Fruit fly (Drosophila melanogaster) whole organism, embryonic: ENCODE data around the gene CG43321.

Experiments used
- Abd-B ChIP-seq: fragments of 200-800 bp; sonication (Bioruptor generic); optimal IDR thresholded peaks from 2 replicates; lab custom pipeline; 2018; ENCODE audit warnings: missing biosample characterization, mild to moderate bottlenecking, missing genetic modification characterization, moderate library complexity
- Awh ChIP-seq: fragments of 200-800 bp; sonication (Bioruptor generic); IDR thresholded peaks from 2 replicates; pipeline ENCODE4, ENCODE4 v1.3.6; 2022; ENCODE audit warnings: missing biosample characterization, missing genetic modification characterization
- BEAF-32 ChIP-seq: fragments of 200-800 bp; sonication (Bioruptor generic); optimal IDR thresholded peaks from 3 replicates; lab custom pipeline; 2017; ENCODE audit warnings: missing biosample characterization, missing genetic modification characterization, mild to moderate bottlenecking, moderate library complexity, missing genetic modification reagents
- Bgb ChIP-seq: fragments of 200-800 bp; sonication (Bioruptor generic); IDR thresholded peaks from 2 replicates; pipeline ENCODE4 v1.3.6; 2022; ENCODE audit warnings: missing biosample characterization, missing genetic modification characterization; ENCODE audit not compliant: partially characterized antibody
- CG10274 ChIP-seq: fragments of 200-800 bp; sonication (Bioruptor generic); optimal IDR thresholded peaks from 3 replicates; lab custom pipeline; 2017; ENCODE audit warnings: missing biosample characterization, mild to moderate bottlenecking, missing genetic modification characterization
- CG10321 ChIP-seq: fragments of 200-800 bp; sonication (Bioruptor generic); IDR thresholded peaks from 2 replicates; pipeline ENCODE4 v1.3.6; 2022; ENCODE audit warnings: missing biosample characterization, missing genetic modification characterization
- CG11085 ChIP-seq: fragments of 200-800 bp; sonication (Bioruptor generic); IDR thresholded peaks from 2 replicates; pipeline ENCODE4 v1.3.6; 2022; ENCODE audit warnings: missing biosample characterization, missing genetic modification characterization
- CG12659 ChIP-seq: fragments of 200-800 bp; sonication (Bioruptor generic); optimal IDR thresholded peaks from 3 replicates; lab custom pipeline; 2017; ENCODE audit warnings: mild to moderate bottlenecking, missing biosample characterization, missing genetic modification reagents, missing genetic modification characterization
- CG13287 ChIP-seq: fragments of 200-800 bp; sonication (Bioruptor generic); IDR thresholded peaks from 2 replicates; pipeline ENCODE4 v1.3.6; 2022; ENCODE audit warnings: missing biosample characterization, missing genetic modification characterization; ENCODE audit not compliant: partially characterized antibody
- CG13424 ChIP-seq: fragments of 200-800 bp; sonication (Bioruptor generic); optimal IDR thresholded peaks from 2 replicates; lab custom pipeline; 2019; ENCODE audit warnings: missing biosample characterization, mild to moderate bottlenecking, missing genetic modification characterization, moderate library complexity
- CG17359 ChIP-seq: fragments of 200-800 bp; sonication (Bioruptor generic); optimal IDR thresholded peaks from 3 replicates; lab custom pipeline; 2018; ENCODE audit warnings: missing biosample characterization, mild to moderate bottlenecking, missing genetic modification characterization, moderate library complexity
- CG17829 ChIP-seq: fragments of 200-800 bp; optimal IDR thresholded peaks from 2 replicates; lab custom pipeline; 2019; ENCODE audit warnings: missing biosample characterization, mild to moderate bottlenecking, missing genetic modification characterization, moderate library complexity
- CG31441 ChIP-seq: fragments of 200-800 bp; sonication (Bioruptor generic); IDR thresholded peaks from 2 replicates; pipeline ENCODE4 v1.3.6; 2022; ENCODE audit warnings: missing biosample characterization, missing genetic modification characterization
- CG3847 ChIP-seq: fragments of 200-800 bp; sonication (Bioruptor generic); IDR thresholded peaks from 2 replicates; pipeline ENCODE4 v1.3.6; 2022; ENCODE audit warnings: missing biosample characterization, missing genetic modification characterization
- CG4360 ChIP-seq: fragments of 200-800 bp; sonication (Bioruptor generic); IDR thresholded peaks from 2 replicates; pipeline ENCODE4 v1.3.6; 2022; ENCODE audit warnings: missing biosample characterization, missing genetic modification characterization
- CG4820 ChIP-seq: fragments of 200-800 bp; sonication (Bioruptor generic); optimal IDR thresholded peaks from 3 replicates; lab custom pipeline; 2016; ENCODE audit warnings: missing biosample characterization, missing genetic modification characterization
- CG7372 ChIP-seq: fragments of 200-800 bp; sonication (Bioruptor generic); IDR thresholded peaks from 2 replicates; pipeline ENCODE4 v1.3.6; 2022; ENCODE audit warnings: missing biosample characterization, missing genetic modification characterization
- CG7745 ChIP-seq: fragments of 200-800 bp; sonication (Bioruptor generic); optimal IDR thresholded peaks from 2 replicates; lab custom pipeline; 2018; ENCODE audit warnings: missing biosample characterization, mild to moderate bottlenecking, missing genetic modification characterization, moderate library complexity
- CG7928 ChIP-seq: fragments of 200-800 bp; sonication (Bioruptor generic); optimal IDR thresholded peaks from 2 replicates; lab custom pipeline; 2017; ENCODE audit warnings: missing biosample characterization, mild to moderate bottlenecking, missing genetic modification characterization
- CG9797 ChIP-seq: fragments of 200-800 bp; sonication (Bioruptor generic); optimal IDR thresholded peaks from 3 replicates; lab custom pipeline; 2018; ENCODE audit warnings: missing biosample characterization, mild to moderate bottlenecking, missing genetic modification characterization
- CTCF ChIP-seq: fragments of 200-800 bp; sonication (Bioruptor generic); optimal IDR thresholded peaks from 2 replicates; lab custom pipeline; 2017; ENCODE audit warnings: missing biosample characterization, mild to moderate bottlenecking, missing genetic modification characterization, moderate library complexity
- CoRest ChIP-seq: fragments of 200-800 bp; sonication (Bioruptor generic); optimal IDR thresholded peaks from 3 replicates; lab custom pipeline; 2018; ENCODE audit warnings: missing biosample characterization, mild to moderate bottlenecking, missing genetic modification characterization, moderate library complexity
- Dip3 ChIP-seq: fragments of 200-800 bp; sonication (Bioruptor generic); optimal IDR thresholded peaks from 3 replicates; lab custom pipeline; 2016; ENCODE audit warnings: missing biosample characterization, missing genetic modification characterization
- Dp ChIP-seq: fragments of 200-800 bp; sonication (Bioruptor generic); optimal IDR thresholded peaks from 2 replicates; lab custom pipeline; 2018; ENCODE audit warnings: missing biosample characterization, mild to moderate bottlenecking, missing genetic modification characterization, moderate library complexity
- Dref ChIP-seq: fragments of 200-800 bp; sonication (Bioruptor generic); IDR thresholded peaks from 2 replicates; pipeline ENCODE4 v1.3.6; 2022; ENCODE audit warnings: missing biosample characterization, missing genetic modification characterization
- Elba2 ChIP-seq: fragments of 200-800 bp; sonication (Bioruptor generic); optimal IDR thresholded peaks from 3 replicates; lab custom pipeline; 2016; ENCODE audit warnings: missing biosample characterization, missing genetic modification characterization
- Ets97D ChIP-seq: fragments of 200-800 bp; sonication (Bioruptor generic); optimal IDR thresholded peaks from 3 replicates; lab custom pipeline; 2016; ENCODE audit warnings: missing biosample characterization, missing genetic modification characterization
- GATAe ChIP-seq: fragments of 200-800 bp; sonication (Bioruptor generic); conservative IDR thresholded peaks from 2 replicates; pipeline ENCODE4 v1.3.6; 2022; ENCODE audit warnings: missing biosample characterization, missing genetic modification characterization
- HmgD ChIP-seq: fragments of 200-800 bp; sonication (Bioruptor generic); optimal IDR thresholded peaks from 3 replicates; lab custom pipeline; 2016; ENCODE audit warnings: missing biosample characterization, missing genetic modification characterization
- Lhr ChIP-seq: fragments of 200-800 bp; sonication (Bioruptor generic); optimal IDR thresholded peaks from 3 replicates; lab custom pipeline; 2017; ENCODE audit warnings: mild to moderate bottlenecking, missing biosample characterization, missing genetic modification reagents, missing genetic modification characterization
- MESR4 ChIP-seq: fragments of 200-800 bp; sonication (Bioruptor generic); optimal IDR thresholded peaks from 2 replicates; lab custom pipeline; 2018; ENCODE audit warnings: missing biosample characterization, mild to moderate bottlenecking, missing genetic modification characterization, moderate library complexity
- NFAT ChIP-seq: fragments of 200-800 bp; sonication (Bioruptor generic); IDR thresholded peaks from 2 replicates; pipeline ENCODE4 v1.3.6; 2022; ENCODE audit warnings: missing biosample characterization, missing genetic modification characterization
- Opbp ChIP-seq: fragments of 200-800 bp; sonication (Bioruptor generic); IDR thresholded peaks from 3 replicates; pipeline ENCODE4 v1.3.6; 2022; ENCODE audit warnings: missing biosample characterization, missing genetic modification characterization; ENCODE audit not compliant: partially characterized antibody
- Rfx ChIP-seq: fragments of 200-800 bp; sonication (Bioruptor generic); IDR thresholded peaks from 2 replicates; pipeline ENCODE4 v1.3.6; 2022; ENCODE audit warnings: missing biosample characterization, missing genetic modification characterization
- Tbp ChIP-seq: fragments of >200 bp; optimal IDR thresholded peaks from 2 replicates; lab custom pipeline; 2018; ENCODE audit warnings: missing biosample characterization, missing genetic modification characterization
- Xrp1 ChIP-seq: fragments of 200-800 bp; sonication (Bioruptor generic); IDR thresholded peaks from 2 replicates; pipeline ENCODE4 v1.3.6; 2022; ENCODE audit warnings: missing biosample characterization, missing genetic modification characterization
- amos ChIP-seq: fragments of 200-800 bp; sonication (Bioruptor generic); IDR thresholded peaks from 2 replicates; pipeline ENCODE4 v1.3.6; 2022; ENCODE audit warnings: missing biosample characterization, missing genetic modification characterization; ENCODE audit not compliant: partially characterized antibody
- chif ChIP-seq, 2 experiments: fragments of 200-800 bp; sonication (Bioruptor generic); optimal IDR thresholded peaks; 3 replicates each; lab custom pipeline; 2016; ENCODE audit warnings: missing biosample characterization in 2 of 2, missing genetic modification characterization in 2 of 2
- chn ChIP-seq: fragments of 200-800 bp; sonication (Bioruptor generic); optimal IDR thresholded peaks from 2 replicates; lab custom pipeline; 2016; ENCODE audit warnings: missing biosample characterization, missing genetic modification characterization
- ci ChIP-seq: fragments of 200-800 bp; sonication (Bioruptor generic); IDR thresholded peaks from 3 replicates; pipeline ENCODE4 v1.3.6; 2022; ENCODE audit warnings: missing biosample characterization, missing genetic modification characterization
- fd96Cb ChIP-seq: fragments of 200-800 bp; sonication (Bioruptor generic); optimal IDR thresholded peaks from 2 replicates; lab custom pipeline; 2018; ENCODE audit warnings: missing biosample characterization, mild to moderate bottlenecking, missing genetic modification characterization, moderate library complexity
- jing ChIP-seq: fragments of 200-800 bp; sonication (Bioruptor generic); optimal IDR thresholded peaks from 2 replicates; lab custom pipeline; 2018; ENCODE audit warnings: missing biosample characterization, mild to moderate bottlenecking, missing genetic modification characterization
- kni ChIP-seq: fragments of 200-800 bp; sonication (Bioruptor generic); optimal IDR thresholded peaks from 3 replicates; lab custom pipeline; 2017; ENCODE audit warnings: mild to moderate bottlenecking, missing biosample characterization, missing genetic modification reagents, missing genetic modification characterization
- mam ChIP-seq: fragments of 200-800 bp; sonication (Bioruptor generic); optimal IDR thresholded peaks from 3 replicates; lab custom pipeline; 2016; ENCODE audit warnings: missing biosample characterization, missing genetic modification characterization
- nmo ChIP-seq: fragments of 200-800 bp; sonication (Bioruptor generic); optimal IDR thresholded peaks from 2 replicates; lab custom pipeline; 2018; ENCODE audit warnings: missing biosample characterization, mild to moderate bottlenecking, missing genetic modification characterization, moderate library complexity
- phol ChIP-seq: fragments of 200-800 bp; sonication (Bioruptor generic); optimal IDR thresholded peaks from 3 replicates; lab custom pipeline; 2018; ENCODE audit warnings: missing biosample characterization, mild to moderate bottlenecking, missing genetic modification characterization, moderate library complexity
- stwl ChIP-seq: fragments of 200-800 bp; sonication (Bioruptor generic); optimal IDR thresholded peaks from 3 replicates; lab custom pipeline; 2018; ENCODE audit warnings: missing biosample characterization, mild to moderate bottlenecking, missing genetic modification characterization, moderate library complexity
- zen ChIP-seq: fragments of 200-800 bp; sonication (Bioruptor generic); optimal IDR thresholded peaks from 3 replicates; lab custom pipeline; 2018; ENCODE audit warnings: missing biosample characterization, mild to moderate bottlenecking, missing genetic modification characterization, moderate library complexity
- zfh1 ChIP-seq: fragments of 200-800 bp; sonication (Bioruptor generic); IDR thresholded peaks from 3 replicates; pipeline ENCODE4 v1.3.6; 2022; ENCODE audit warnings: missing biosample characterization, missing genetic modification characterization
- zfh2 ChIP-seq: fragments of 200-800 bp; sonication (Bioruptor generic); optimal IDR thresholded peaks from 2 replicates; lab custom pipeline; 2016; ENCODE audit warnings: missing biosample characterization, missing genetic modification characterization

CG43321 gene

DNA sequence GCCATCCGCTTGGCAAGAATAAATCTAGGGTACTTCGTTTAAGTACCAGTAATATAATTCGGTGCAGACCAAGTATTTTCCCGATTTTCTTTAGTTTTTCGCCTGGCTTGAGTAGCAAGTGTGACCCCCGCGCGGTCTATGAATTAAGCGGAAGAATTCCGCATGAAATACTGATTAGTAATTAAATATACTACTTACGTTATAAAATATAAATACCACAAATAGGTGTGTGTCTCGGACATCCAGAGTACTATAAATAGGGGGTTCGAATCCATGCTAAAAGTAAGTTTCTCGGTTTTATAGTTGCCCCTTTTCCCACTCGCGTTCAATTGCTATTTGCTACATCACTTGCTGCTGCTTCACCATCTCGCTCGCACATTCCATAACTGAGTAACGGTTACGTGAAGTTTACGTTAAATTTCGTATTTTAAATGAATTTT is 40.4 kb upstream of the CG43321 start, which contains the start of gene snRNP-U1-70K (continued):
- TF ChIP-seq CG7745 (tag; lab: Kevin White, UChicago) (peak; percentile 0), Dp (GFP tag; lab: Kevin White, UChicago) (peak; percentile 55), CG10274 (GFP tag; lab: Kevin White, UChicago) (no peak), Abd-B (peak; percentile 52), CG31441 (GFP tag; lab: Robert Waterston, UW) (no peak; the same call in 1 of the 2 replicates), CG11085 (0 out of 2 replicates have a peak, but pooled peaks have one; percentile 13), Elba2 (no peak), CG7372 (GFP tag; lab: Robert Waterston, UW) (no peak; the same call in 1 of the 2 replicates), mam (GFP tag; lab: Kevin White, UChicago) (no peak), fd96Cb (tag; lab: Kevin White, UChicago) (no peak), Bgb (GFP tag; lab: Robert Waterston, UW) (peak; percentile 65), phol (tag; lab: Kevin White, UChicago) (peak; percentile 53), Lhr (GFP tag; lab: Kevin White, UChicago) (peak; percentile 82), Tbp (no peak), CG4820 (no peak), zfh1 (GFP tag; lab: Robert Waterston, UW) (0 out of 3 replicates have a peak, but pooled peaks have one; percentile 7), CTCF (GFP tag; lab: Kevin White, UChicago) (peak; percentile 78), CG13424 (tag; lab: Kevin White, UChicago) (peak; percentile 10), Xrp1 (GFP tag; lab: Robert Waterston, UW) (no peak), NFAT (GFP tag; lab: Robert Waterston, UW) (0 out of 2 replicates have a peak, but pooled peaks have one; percentile 23), CG4360 (no peak), Dref (GFP tag; lab: Robert Waterston, UW) (peak; percentile 40), zen (peak; percentile 62), MESR4 (GFP tag; lab: Kevin White, UChicago) (peak; percentile 90), Dip3 (no peak), nmo (GFP tag; lab: Kevin White, UChicago) (peak; percentile 6), GATAe (GFP tag; lab: Robert Waterston, UW) (no peak), CG17829 (tag; lab: Kevin White, UChicago) (peak; percentile 53), stwl (tag; lab: Kevin White, UChicago) (peak; percentile 93), zfh2 (peak; percentile 1), Opbp (GFP tag; lab: Robert Waterston, UW) (peak; percentile 20; the same call in 2 of the 3 replicates), BEAF-32 (peak; percentile 40), CG3847 (peak; percentile 23; the same call in 1 of the 2 replicates), chn (GFP tag; lab: Kevin White, UChicago) (peak; percentile 42), CG17359 (tag; lab: Kevin White, UChicago) (no peak), Rfx (GFP tag; lab: Robert Waterston, UW) (peak; percentile 50), CoRest (peak; percentile 26), kni (peak; percentile 4), ci (peak; percentile 79), HmgD (GFP tag; lab: Kevin White, UChicago) (peak; percentile 42), Awh (GFP tag; lab: Robert Waterston, UW) (peak; percentile 33; the same call in 1 of the 2 replicates), Ets97D (GFP tag; lab: Kevin White, UChicago) (peak; percentile 46), CG12659 (GFP tag; lab: Kevin White, UChicago) (peak; percentile 64), CG13287 (GFP tag; lab: Robert Waterston, UW) (peak; percentile 53; the same call in 1 of the 2 replicates), CG9797 (peak; percentile 94), chif (GFP tag; optimal IDR thresholded peaks at IDR 0.05; lab: Kevin White, UChicago) (peak in 1 of 2 experiments; percentile 6), amos (GFP tag; lab: Robert Waterston, UW) (peak; percentile 43), jing (GFP tag; lab: Kevin White, UChicago) (no peak), CG7928 (peak; percentile 46), CG10321 (GFP tag; lab: Robert Waterston, UW) (peak; percentile 93)
